Worm (Caenorhabditis elegans) whole organism, late embryonic: ENCODE data around the gene hpo-30.

ENCODE experiments used
- C08G9.2 ChIP-seq: sonication (generic microtip); optimal IDR thresholded peaks from 2 replicates; lab custom pipeline; 2016; ENCODE audit warnings: mild to moderate bottlenecking, missing genetic modification characterization, moderate library complexity, missing compliant biosample characterization
- K09A11.1 ChIP-seq: sonication (generic microtip); optimal IDR thresholded peaks from 2 replicates; lab custom pipeline; 2017; ENCODE audit warnings: antibody characterized with exemption, mild to moderate bottlenecking, missing genetic modification characterization, missing compliant biosample characterization; ENCODE audit not compliant: insufficient read depth
- ahr-1 ChIP-seq: sonication (generic microtip); optimal IDR thresholded peaks from 2 replicates; lab custom pipeline; 2016; ENCODE audit warnings: missing genetic modification characterization, missing compliant biosample characterization
- ama-1 ChIP-seq: fragments of 150-350 bp; optimal IDR thresholded peaks from 2 replicates; lab custom pipeline; 2014
- ceh-18 ChIP-seq: sonication (generic microtip); optimal IDR thresholded peaks from 2 replicates; lab custom pipeline; 2016; ENCODE audit warnings: missing genetic modification characterization, missing compliant biosample characterization
- ceh-2 ChIP-seq: sonication (generic microtip); optimal IDR thresholded peaks from 2 replicates; lab custom pipeline; 2016; ENCODE audit warnings: missing genotype, missing genetic modification characterization, missing compliant biosample characterization
- ceh-22 ChIP-seq: sonication (generic microtip); optimal IDR thresholded peaks from 2 replicates; lab custom pipeline; 2017; ENCODE audit warnings: missing biosample characterization, missing genetic modification characterization
- ceh-24 ChIP-seq: sonication (generic microtip); optimal IDR thresholded peaks from 2 replicates; lab custom pipeline; 2016; ENCODE audit warnings: mild to moderate bottlenecking, missing genetic modification characterization, missing compliant biosample characterization
- ceh-30 ChIP-seq: fragments of 150-350 bp; optimal IDR thresholded peaks from 2 replicates; lab custom pipeline; 2014; ENCODE audit warnings: missing biosample characterization, missing genetic modification characterization
- ceh-48 ChIP-seq: sonication (generic microtip); optimal IDR thresholded peaks from 2 replicates; lab custom pipeline; 2016; ENCODE audit warnings: missing genetic modification characterization, inconsistent platforms, missing compliant biosample characterization
- dmd-4 ChIP-seq: sonication (generic microtip); optimal IDR thresholded peaks from 2 replicates; lab custom pipeline; 2016; ENCODE audit warnings: borderline replicate concordance, missing genetic modification characterization, missing compliant biosample characterization
- elt-2 ChIP-seq: sonication (generic microtip); optimal IDR thresholded peaks from 2 replicates; lab custom pipeline; 2016; ENCODE audit warnings: missing genetic modification reagents, missing genetic modification characterization, missing compliant biosample characterization
- elt-4 ChIP-seq: sonication (generic microtip); optimal IDR thresholded peaks from 2 replicates; lab custom pipeline; 2016; ENCODE audit warnings: missing genetic modification characterization, missing compliant biosample characterization
- fkh-6 ChIP-seq: sonication (generic microtip); optimal IDR thresholded peaks from 2 replicates; lab custom pipeline; 2016; ENCODE audit warnings: missing genetic modification characterization, missing compliant biosample characterization
- gmeb-2 ChIP-seq: sonication (generic microtip); optimal IDR thresholded peaks from 2 replicates; lab custom pipeline; 2016; ENCODE audit warnings: missing genetic modification characterization, inconsistent platforms, missing compliant biosample characterization
- hlh-15 ChIP-seq: sonication (generic microtip); optimal IDR thresholded peaks from 2 replicates; lab custom pipeline; 2016; ENCODE audit warnings: missing genetic modification characterization, missing compliant biosample characterization
- hlh-30 ChIP-seq: sonication (generic microtip); optimal IDR thresholded peaks from 2 replicates; lab custom pipeline; 2017; ENCODE audit warnings: antibody characterized with exemption, missing genetic modification characterization, missing compliant biosample characterization; ENCODE audit not compliant: insufficient read depth
- hlh-6 ChIP-seq: sonication (generic microtip); optimal IDR thresholded peaks from 2 replicates; lab custom pipeline; 2016; ENCODE audit warnings: missing genotype, missing genetic modification characterization, missing compliant biosample characterization
- hlh-8 ChIP-seq: sonication (generic microtip); optimal IDR thresholded peaks from 2 replicates; lab custom pipeline; 2016; ENCODE audit warnings: missing genotype, missing genetic modification characterization, missing compliant biosample characterization
- madf-2 ChIP-seq: sonication (generic microtip); optimal IDR thresholded peaks from 2 replicates; lab custom pipeline; 2017; ENCODE audit warnings: missing genetic modification characterization, missing compliant biosample characterization
- mec-3 ChIP-seq: sonication (generic microtip); optimal IDR thresholded peaks from 2 replicates; lab custom pipeline; 2016; ENCODE audit warnings: borderline replicate concordance, missing genetic modification characterization, missing compliant biosample characterization
- nhr-11 ChIP-seq: fragments of 150-350 bp; optimal IDR thresholded peaks from 2 replicates; lab custom pipeline; 2014; ENCODE audit warnings: missing biosample characterization, missing genetic modification characterization
- nhr-232 ChIP-seq: sonication (generic microtip); optimal IDR thresholded peaks from 2 replicates; lab custom pipeline; 2016; ENCODE audit warnings: missing genetic modification characterization, missing compliant biosample characterization
- odd-2 ChIP-seq: sonication (generic microtip); optimal IDR thresholded peaks from 2 replicates; lab custom pipeline; 2017; ENCODE audit warnings: antibody characterized with exemption, mild to moderate bottlenecking, missing genetic modification characterization, missing compliant biosample characterization
- pha-2 ChIP-seq: sonication (generic microtip); optimal IDR thresholded peaks from 2 replicates; lab custom pipeline; 2017; ENCODE audit warnings: mild to moderate bottlenecking, missing genetic modification characterization, missing compliant biosample characterization
- pha-4 ChIP-seq: fragments of 150-350 bp; optimal IDR thresholded peaks from 2 replicates; lab custom pipeline; 2018; ENCODE audit warnings: missing biosample characterization, missing genetic modification reagents, missing genetic modification characterization
- pqm-1 ChIP-seq: sonication (generic microtip); optimal IDR thresholded peaks from 2 replicates; lab custom pipeline; 2016; ENCODE audit warnings: missing genetic modification characterization, missing compliant biosample characterization
- pros-1 ChIP-seq: fragments of 150-350 bp; optimal IDR thresholded peaks from 2 replicates; lab custom pipeline; 2014; ENCODE audit warnings: missing biosample characterization, missing genetic modification reagents, missing genetic modification characterization
- rnt-1 ChIP-seq: sonication (generic microtip); optimal IDR thresholded peaks from 2 replicates; lab custom pipeline; 2016; ENCODE audit warnings: missing genetic modification characterization, missing compliant biosample characterization
- sdc-2 ChIP-seq: sonication (generic microtip); optimal IDR thresholded peaks from 2 replicates; lab custom pipeline; 2016; ENCODE audit warnings: missing genotype, missing genetic modification characterization, missing compliant biosample characterization
- syd-9 ChIP-seq: sonication (generic microtip); optimal IDR thresholded peaks from 2 replicates; lab custom pipeline; 2016; ENCODE audit warnings: mild to moderate bottlenecking, missing genetic modification characterization, moderate library complexity, missing compliant biosample characterization
- tbx-2 ChIP-seq: sonication (generic microtip); optimal IDR thresholded peaks from 2 replicates; lab custom pipeline; 2016; ENCODE audit warnings: missing genetic modification characterization, missing compliant biosample characterization
- ttx-3 ChIP-seq: sonication (generic microtip); optimal IDR thresholded peaks from 2 replicates; lab custom pipeline; 2016; ENCODE audit warnings: missing genetic modification reagents, missing genetic modification characterization, missing compliant biosample characterization
- unc-3 ChIP-seq, 2 experiments: fragments of 200-800 bp in 1 of 2; sonication (Bioruptor generic) in 1 of 2; sonication (generic microtip) in 1 of 2; conservative IDR thresholded peaks in 1 of 2; optimal IDR thresholded peaks in 1 of 2; 2 replicates each; pipeline versions ENCODE4 v1.3.6 to Lab custom; 2016 to 2022; ENCODE audit warnings: missing compliant biosample characterization in 2 of 2, missing genetic modification characterization in 2 of 2, missing genetic modification reagents in 1 of 2
- unc-42 ChIP-seq: sonication (generic microtip); optimal IDR thresholded peaks from 2 replicates; lab custom pipeline; 2016; ENCODE audit warnings: missing genotype, missing genetic modification characterization, missing compliant biosample characterization

The hpo-30 gene

ce11 chrV:12310256-12310655 is at the start of gene hpo-30:
TSS of gene hpo-30 (minus strand) at chrV:12310356.
- TF ChIP-seq nhr-232 (tag; lab: Kevin White, UChicago) = no peak
- no peak for TF ChIP-seq dmd-4
- TF ChIP-seq nhr-11 (tag; lab: Kevin White, UChicago) = no peak
- no peak for TF ChIP-seq ttx-3 (tag; lab: Kevin White, UChicago)
- no peak for TF ChIP-seq pha-2 (tag; lab: Kevin White, UChicago)
- TF ChIP-seq mec-3 (tag; lab: Kevin White, UChicago) = no peak
- TF ChIP-seq unc-42 (tag; lab: Kevin White, UChicago) = no peak
- TF ChIP-seq tbx-2 (tag; lab: Kevin White, UChicago) = no peak
- no peak for TF ChIP-seq ceh-18
- TF ChIP-seq hlh-15 (tag; lab: Kevin White, UChicago) = no peak
- no peak for TF ChIP-seq hlh-6 (tag; lab: Kevin White, UChicago)
- TF ChIP-seq elt-4 = no peak

- TF ChIP-seq hlh-8 = no peak
- TF ChIP-seq rnt-1 (tag; lab: Kevin White, UChicago) = no peak
- no peak for TF ChIP-seq ceh-24 (tag; lab: Kevin White, UChicago)
- TF ChIP-seq gmeb-2 (tag; lab: Kevin White, UChicago) = no peak
- no peak for TF ChIP-seq ceh-2 (tag; lab: Kevin White, UChicago)
- no peak for TF ChIP-seq ahr-1 (tag; lab: Kevin White, UChicago)
- no peak for TF ChIP-seq C08G9.2
- no peak for TF ChIP-seq ceh-18
- no peak for TF ChIP-seq hlh-30 (tag; lab: Kevin White, UChicago)
- TF ChIP-seq K09A11.1 = no peak
- TF ChIP-seq elt-4 = no peak
- TF ChIP-seq ceh-22 (tag; lab: Kevin White, UChicago) = no peak
- no peak for TF ChIP-seq pha-2 (tag; lab: Kevin White, UChicago)
- no peak for TF ChIP-seq ceh-48 (tag; lab: Kevin White, UChicago)
- TF ChIP-seq syd-9 (tag; lab: Kevin White, UChicago) = no peak
- no peak for TF ChIP-seq hlh-6 (tag; lab: Kevin White, UChicago)
- no peak for TF ChIP-seq elt-2 (tag; lab: Kevin White, UChicago)
- TF ChIP-seq madf-2 = no peak
These were observed 48.2 kb upstream of the hpo-30 start, which contains the start of gene F23H12.5 for ce11 chrV:12358347-12358746. TSS of gene F23H12.5 (plus strand) at chrV:12358647.

- TF ChIP-seq hlh-8 = no peak
- no peak for TF ChIP-seq ceh-24 (tag; lab: Kevin White, UChicago)
- no peak for TF ChIP-seq ceh-2 (tag; lab: Kevin White, UChicago)
- TF ChIP-seq pros-1 (tag; lab: Kevin White, UChicago) = no peak
- TF ChIP-seq fkh-6 = no peak
- no peak for TF ChIP-seq tbx-2 (tag; lab: Kevin White, UChicago)
These were observed 47.5 kb upstream of the hpo-30 start for ce11 chrV:12357632-12358031.

- peak; percentile 91 for TF ChIP-seq ama-1 (lab: Kevin White, UChicago)
- TF ChIP-seq rnt-1 (tag; lab: Kevin White, UChicago) = peak; percentile 20
- TF ChIP-seq ceh-24 (tag; lab: Kevin White, UChicago) = no peak
- no peak for TF ChIP-seq elt-4
- TF ChIP-seq odd-2 = no peak
- TF ChIP-seq unc-3 (GFP tag; conservative IDR thresholded peaks at IDR 0.05; lab: Robert Waterston, UW) = no peak
- TF ChIP-seq unc-3 (tag; optimal IDR thresholded peaks at IDR 0.05; lab: Kevin White, UChicago) = no peak
These were observed 44.2 kb upstream of the hpo-30 start for ce11 chrV:12354193-12354830.

- TF ChIP-seq pha-4 (tag; lab: Kevin White, UChicago) (no peak), pqm-1 (tag; lab: Kevin White, UChicago) (no peak), ttx-3 (tag; lab: Kevin White, UChicago) (no peak), tbx-2 (tag; lab: Kevin White, UChicago) (no peak), fkh-6 (peak; percentile 11), hlh-6 (tag; lab: Kevin White, UChicago) (peak; percentile 53), odd-2 (no peak), dmd-4 (peak; percentile 7), sdc-2 (tag; lab: Kevin White, UChicago) (peak; percentile 18), ceh-30 (tag; lab: Kevin White, UChicago) (no peak)
- TF ChIP-seq, all 69 proteins: peak for 4
These were observed 43.3 kb upstream of the hpo-30 start for ce11 chrV:12353505-12353904.
